Worm (Caenorhabditis elegans) whole organism, late embryonic: ENCODE data around the gene isy-1.

Experiments used
- C08G9.2 ChIP-seq: sonication (generic microtip); optimal IDR thresholded peaks from 2 replicates; lab custom pipeline; 2016; ENCODE audit warnings: mild to moderate bottlenecking, missing genetic modification characterization, moderate library complexity, missing compliant biosample characterization
- F13H6.1 ChIP-seq: sonication (generic microtip); optimal IDR thresholded peaks from 2 replicates; lab custom pipeline; 2016; ENCODE audit warnings: missing genetic modification characterization, missing compliant biosample characterization
- T23F11.4 ChIP-seq: fragments of 200-800 bp; sonication (Bioruptor generic); optimal IDR thresholded peaks from 2 replicates; lab custom pipeline; 2018; ENCODE audit warnings: mild to moderate bottlenecking, missing genetic modification characterization, missing compliant biosample characterization
- Y22D7AL.16 ChIP-seq: sonication (generic microtip); optimal IDR thresholded peaks from 2 replicates; lab custom pipeline; 2016; ENCODE audit warnings: missing genetic modification characterization, missing compliant biosample characterization
- ahr-1 ChIP-seq: sonication (generic microtip); optimal IDR thresholded peaks from 2 replicates; lab custom pipeline; 2016; ENCODE audit warnings: missing genetic modification characterization, missing compliant biosample characterization
- ama-1 ChIP-seq: fragments of 150-350 bp; optimal IDR thresholded peaks from 2 replicates; lab custom pipeline; 2014
- ceh-14 ChIP-seq: sonication (generic microtip); optimal IDR thresholded peaks from 2 replicates; lab custom pipeline; 2016; ENCODE audit warnings: missing genotype, missing genetic modification characterization, missing compliant biosample characterization
- ceh-2 ChIP-seq: sonication (generic microtip); optimal IDR thresholded peaks from 2 replicates; lab custom pipeline; 2016; ENCODE audit warnings: missing genotype, missing genetic modification characterization, missing compliant biosample characterization
- ceh-31 ChIP-seq: sonication (generic microtip); optimal IDR thresholded peaks from 2 replicates; lab custom pipeline; 2016; ENCODE audit warnings: missing genetic modification characterization, missing compliant biosample characterization
- ceh-34 ChIP-seq: sonication (generic microtip); optimal IDR thresholded peaks from 2 replicates; lab custom pipeline; 2016; ENCODE audit warnings: mild to moderate bottlenecking, missing genetic modification characterization, missing compliant biosample characterization
- ceh-45 ChIP-seq: fragments of 200-800 bp; sonication (Bioruptor generic); IDR thresholded peaks from 2 replicates; pipeline ENCODE4 v1.3.6; 2022; ENCODE audit warnings: missing genetic modification reagents, missing genetic modification characterization, missing compliant biosample characterization
- ceh-48 ChIP-seq: sonication (generic microtip); optimal IDR thresholded peaks from 2 replicates; lab custom pipeline; 2016; ENCODE audit warnings: missing genetic modification characterization, inconsistent platforms, missing compliant biosample characterization
- ceh-6 ChIP-seq: fragments of 200-800 bp; sonication (Bioruptor generic); optimal IDR thresholded peaks from 2 replicates; lab custom pipeline; 2018; ENCODE audit warnings: mild to moderate bottlenecking, missing genetic modification characterization, missing compliant biosample characterization
- che-1 ChIP-seq: sonication (generic microtip); optimal IDR thresholded peaks from 2 replicates; lab custom pipeline; 2016; ENCODE audit warnings: mild to moderate bottlenecking, missing genetic modification characterization, missing compliant biosample characterization
- dmd-4 ChIP-seq: sonication (generic microtip); optimal IDR thresholded peaks from 2 replicates; lab custom pipeline; 2016; ENCODE audit warnings: borderline replicate concordance, missing genetic modification characterization, missing compliant biosample characterization
- dve-1 ChIP-seq: sonication (generic microtip); optimal IDR thresholded peaks from 2 replicates; lab custom pipeline; 2017; ENCODE audit warnings: antibody characterized with exemption, mild to moderate bottlenecking, missing genetic modification characterization, missing compliant biosample characterization
- elt-2 ChIP-seq: sonication (generic microtip); optimal IDR thresholded peaks from 2 replicates; lab custom pipeline; 2016; ENCODE audit warnings: missing genetic modification reagents, missing genetic modification characterization, missing compliant biosample characterization
- elt-4 ChIP-seq: sonication (generic microtip); optimal IDR thresholded peaks from 2 replicates; lab custom pipeline; 2016; ENCODE audit warnings: missing genetic modification characterization, missing compliant biosample characterization
- ets-4 ChIP-seq: sonication (generic microtip); optimal IDR thresholded peaks from 2 replicates; lab custom pipeline; 2016; ENCODE audit warnings: missing genetic modification characterization, missing compliant biosample characterization
- eyg-1 ChIP-seq: sonication (generic microtip); optimal IDR thresholded peaks from 2 replicates; lab custom pipeline; 2016; ENCODE audit warnings: missing genotype, missing genetic modification characterization, missing compliant biosample characterization
- fax-1 ChIP-seq: sonication (generic microtip); optimal IDR thresholded peaks from 2 replicates; lab custom pipeline; 2016; ENCODE audit warnings: missing genotype, missing genetic modification characterization, missing compliant biosample characterization
- fkh-10 ChIP-seq: fragments of 150-350 bp; optimal IDR thresholded peaks from 2 replicates; lab custom pipeline; 2014; ENCODE audit warnings: missing biosample characterization, missing genetic modification reagents, missing genetic modification characterization
- fkh-6 ChIP-seq: sonication (generic microtip); optimal IDR thresholded peaks from 2 replicates; lab custom pipeline; 2016; ENCODE audit warnings: missing genetic modification characterization, missing compliant biosample characterization
- gmeb-2 ChIP-seq: sonication (generic microtip); optimal IDR thresholded peaks from 2 replicates; lab custom pipeline; 2016; ENCODE audit warnings: missing genetic modification characterization, inconsistent platforms, missing compliant biosample characterization
- hlh-13 ChIP-seq: fragments of 200-800 bp; sonication (Bioruptor generic); optimal IDR thresholded peaks from 2 replicates; lab custom pipeline; 2018; ENCODE audit warnings: mild to moderate bottlenecking, missing genetic modification characterization, missing compliant biosample characterization
- hlh-30 ChIP-seq: sonication (generic microtip); optimal IDR thresholded peaks from 2 replicates; lab custom pipeline; 2017; ENCODE audit warnings: antibody characterized with exemption, missing genetic modification characterization, missing compliant biosample characterization; ENCODE audit not compliant: insufficient read depth
- hlh-6 ChIP-seq: sonication (generic microtip); optimal IDR thresholded peaks from 2 replicates; lab custom pipeline; 2016; ENCODE audit warnings: missing genotype, missing genetic modification characterization, missing compliant biosample characterization
- hlh-8 ChIP-seq: sonication (generic microtip); optimal IDR thresholded peaks from 2 replicates; lab custom pipeline; 2016; ENCODE audit warnings: missing genotype, missing genetic modification characterization, missing compliant biosample characterization
- lim-6 ChIP-seq: sonication (generic microtip); optimal IDR thresholded peaks from 2 replicates; lab custom pipeline; 2016; ENCODE audit warnings: missing genetic modification characterization, missing compliant biosample characterization
- madf-2 ChIP-seq: sonication (generic microtip); optimal IDR thresholded peaks from 2 replicates; lab custom pipeline; 2017; ENCODE audit warnings: missing genetic modification characterization, missing compliant biosample characterization
- mec-3 ChIP-seq: sonication (generic microtip); optimal IDR thresholded peaks from 2 replicates; lab custom pipeline; 2016; ENCODE audit warnings: borderline replicate concordance, missing genetic modification characterization, missing compliant biosample characterization
- nfya-1 ChIP-seq: sonication (generic microtip); optimal IDR thresholded peaks from 2 replicates; lab custom pipeline; 2017; ENCODE audit warnings: missing genetic modification characterization, mild to moderate bottlenecking, missing compliant biosample characterization, antibody characterized with exemption, moderate library complexity
- nhr-232 ChIP-seq: sonication (generic microtip); optimal IDR thresholded peaks from 2 replicates; lab custom pipeline; 2016; ENCODE audit warnings: missing genetic modification characterization, missing compliant biosample characterization
- pat-9 ChIP-seq: fragments of 200-800 bp; sonication (Bioruptor generic); optimal IDR thresholded peaks from 2 replicates; lab custom pipeline; 2018; ENCODE audit warnings: mild to moderate bottlenecking, missing genetic modification characterization, moderate library complexity, missing compliant biosample characterization
- pax-1 ChIP-seq: fragments of 150-350 bp; optimal IDR thresholded peaks from 2 replicates; lab custom pipeline; 2014; ENCODE audit warnings: missing biosample characterization, missing genetic modification characterization
- pha-2 ChIP-seq: sonication (generic microtip); optimal IDR thresholded peaks from 2 replicates; lab custom pipeline; 2017; ENCODE audit warnings: mild to moderate bottlenecking, missing genetic modification characterization, missing compliant biosample characterization
- pqm-1 ChIP-seq: sonication (generic microtip); optimal IDR thresholded peaks from 2 replicates; lab custom pipeline; 2016; ENCODE audit warnings: missing genetic modification characterization, missing compliant biosample characterization
- pros-1 ChIP-seq: fragments of 150-350 bp; optimal IDR thresholded peaks from 2 replicates; lab custom pipeline; 2014; ENCODE audit warnings: missing biosample characterization, missing genetic modification reagents, missing genetic modification characterization
- sdc-2 ChIP-seq: sonication (generic microtip); optimal IDR thresholded peaks from 2 replicates; lab custom pipeline; 2016; ENCODE audit warnings: missing genotype, missing genetic modification characterization, missing compliant biosample characterization
- sox-2 ChIP-seq: fragments of 200-800 bp; sonication (Bioruptor generic); IDR thresholded peaks from 2 replicates; pipeline ENCODE4 v1.3.6; 2022; ENCODE audit warnings: missing genetic modification reagents, missing genetic modification characterization, missing compliant biosample characterization
- sox-4 ChIP-seq: sonication (generic microtip); optimal IDR thresholded peaks from 2 replicates; lab custom pipeline; 2017; ENCODE audit warnings: mild to moderate bottlenecking, missing genetic modification characterization, inconsistent platforms, missing compliant biosample characterization
- tbx-2 ChIP-seq: sonication (generic microtip); optimal IDR thresholded peaks from 2 replicates; lab custom pipeline; 2016; ENCODE audit warnings: missing genetic modification characterization, missing compliant biosample characterization
- tbx-7 ChIP-seq: sonication (generic microtip); optimal IDR thresholded peaks from 2 replicates; lab custom pipeline; 2016; ENCODE audit warnings: missing genotype, missing genetic modification characterization, missing compliant biosample characterization
- ttx-3 ChIP-seq: sonication (generic microtip); optimal IDR thresholded peaks from 2 replicates; lab custom pipeline; 2016; ENCODE audit warnings: missing genetic modification reagents, missing genetic modification characterization, missing compliant biosample characterization
- unc-3 ChIP-seq, 2 experiments: fragments of 200-800 bp in 1 of 2; sonication (Bioruptor generic) in 1 of 2; sonication (generic microtip) in 1 of 2; conservative IDR thresholded peaks in 1 of 2; optimal IDR thresholded peaks in 1 of 2; 2 replicates each; pipeline versions ENCODE4 v1.3.6 to Lab custom; 2016 to 2022; ENCODE audit warnings: missing compliant biosample characterization in 2 of 2, missing genetic modification characterization in 2 of 2, missing genetic modification reagents in 1 of 2
- unc-42 ChIP-seq: sonication (generic microtip); optimal IDR thresholded peaks from 2 replicates; lab custom pipeline; 2016; ENCODE audit warnings: missing genotype, missing genetic modification characterization, missing compliant biosample characterization
- zip-5 ChIP-seq: sonication (generic microtip); optimal IDR thresholded peaks from 2 replicates; lab custom pipeline; 2016; ENCODE audit warnings: missing genetic modification characterization, missing compliant biosample characterization
- ztf-16 ChIP-seq: sonication (generic microtip); optimal IDR thresholded peaks from 2 replicates; lab custom pipeline; 2017; ENCODE audit warnings: missing genetic modification characterization, missing compliant biosample characterization

isy-1 gene

DNA sequence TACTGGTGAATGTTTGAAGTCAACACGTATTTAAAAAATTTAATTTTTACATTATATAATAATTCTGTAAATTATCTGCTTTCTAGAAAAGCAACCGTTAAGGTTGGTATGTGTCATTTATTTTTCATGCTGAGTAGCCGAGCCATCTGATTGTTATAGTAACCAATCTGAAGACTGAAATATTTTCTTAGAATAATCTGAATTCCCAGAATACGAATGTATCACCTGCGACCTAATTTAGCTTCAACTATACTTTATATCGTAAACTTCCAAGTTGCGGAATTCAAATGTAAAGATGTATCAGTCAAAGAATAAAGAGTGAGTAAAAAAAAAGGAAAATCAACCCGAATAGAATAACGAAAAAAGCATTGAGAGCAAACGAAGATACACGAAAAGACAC, 32.7 kb upstream of the isy-1 start:
- no peak for TF ChIP-seq C08G9.2
- no peak for TF ChIP-seq elt-4
- TF ChIP-seq ceh-31 (tag; lab: Kevin White, UChicago): no peak
- TF ChIP-seq ceh-45 (GFP tag; lab: Robert Waterston, UW): no peak
- no peak for TF ChIP-seq pros-1 (tag; lab: Kevin White, UChicago)
- TF ChIP-seq ama-1 (lab: Kevin White, UChicago): no peak
- TF ChIP-seq gmeb-2: no peak
- TF ChIP-seq T23F11.4 (GFP tag; lab: Kevin White, UChicago): no peak

DNA sequence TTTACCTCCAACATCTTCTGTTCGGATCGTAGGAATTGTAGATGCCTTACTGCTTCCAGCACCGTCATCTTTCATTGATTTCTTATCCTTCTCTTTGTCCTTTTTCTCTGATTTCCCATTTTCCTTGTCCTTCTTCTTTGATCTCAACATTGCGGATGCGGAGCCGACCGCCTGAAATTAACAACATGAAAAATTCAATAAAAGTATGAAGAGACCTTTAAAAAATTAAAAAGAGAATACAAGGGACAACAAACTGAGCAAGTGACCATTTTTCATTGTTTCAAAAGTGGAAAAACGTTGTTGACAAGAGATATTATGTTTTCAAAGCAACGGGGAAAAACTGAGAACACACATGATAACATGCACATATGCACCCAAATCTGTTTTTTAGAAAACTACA, 30.2 kb upstream of the isy-1 start:
- TF ChIP-seq ztf-16: no peak
- no peak for TF ChIP-seq T23F11.4 (GFP tag; lab: Kevin White, UChicago)
- TF ChIP-seq pat-9 (tag; lab: Kevin White, UChicago): no peak

DNA sequence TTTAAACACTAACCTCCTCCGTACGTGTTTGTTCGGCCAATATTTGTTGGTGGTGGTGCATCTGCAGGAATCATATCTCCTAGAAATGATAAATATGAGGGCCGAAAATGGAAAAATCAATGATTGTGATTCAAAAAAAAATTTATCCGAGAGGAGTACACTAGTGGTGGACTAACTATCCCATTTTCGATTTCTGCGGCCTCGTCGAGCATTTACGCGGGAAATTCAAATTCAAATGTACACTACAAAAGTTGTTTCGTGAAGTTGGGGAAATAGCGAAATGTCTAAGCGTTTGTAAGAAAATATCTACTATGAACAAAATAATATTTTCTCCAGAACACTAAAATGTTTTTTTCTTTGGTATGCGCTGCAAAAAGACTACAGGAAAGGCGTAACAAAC, 28.8 kb upstream of the isy-1 start:
- TF ChIP-seq ahr-1 (tag; lab: Kevin White, UChicago) (peak; percentile 25), hlh-8 (tag; lab: Kevin White, UChicago) (peak; percentile 68), fkh-10 (GFP tag; lab: Kevin White, UChicago) (no peak), ets-4 (tag; lab: Kevin White, UChicago) (peak; percentile 89), gmeb-2 (no peak), Y22D7AL.16 (tag; lab: Kevin White, UChicago) (no peak), pha-2 (no peak), ceh-2 (tag; lab: Kevin White, UChicago) (peak; percentile 86), C08G9.2 (peak; percentile 96), hlh-6 (tag; lab: Kevin White, UChicago) (peak; percentile 59), lim-6 (tag; lab: Kevin White, UChicago) (peak; percentile 12), eyg-1 (tag; lab: Kevin White, UChicago) (peak; percentile 17), sox-2 (GFP tag; lab: Robert Waterston, UW) (no peak), dve-1 (no peak), pqm-1 (tag; lab: Kevin White, UChicago) (no peak), hlh-30 (tag; lab: Kevin White, UChicago) (no peak), che-1 (tag; lab: Kevin White, UChicago) (no peak), unc-3 (GFP tag; conservative IDR thresholded peaks at IDR 0.05; lab: Robert Waterston, UW) (no peak), unc-3 (tag; optimal IDR thresholded peaks at IDR 0.05; lab: Kevin White, UChicago) (no peak), ceh-14 (tag; lab: Kevin White, UChicago) (peak; percentile 85), tbx-7 (peak; percentile 91), tbx-2 (tag; lab: Kevin White, UChicago) (peak; percentile 87), dmd-4 (tag; lab: Kevin White, UChicago) (peak; percentile 56), pat-9 (tag; lab: Kevin White, UChicago) (no peak), unc-42 (tag; lab: Kevin White, UChicago) (peak; percentile 30), sdc-2 (tag; lab: Kevin White, UChicago) (peak; percentile 8), ztf-16 (peak; percentile 50), ttx-3 (peak; percentile 3), ceh-31 (tag; lab: Kevin White, UChicago) (peak; percentile 94), fax-1 (tag; lab: Kevin White, UChicago) (peak; percentile 40), zip-5 (tag; lab: Kevin White, UChicago) (peak; percentile 87), elt-2 (tag; lab: Kevin White, UChicago) (peak; percentile 64), hlh-13 (GFP tag; lab: Kevin White, UChicago) (no peak), mec-3 (tag; lab: Kevin White, UChicago) (peak; percentile 71), F13H6.1 (tag; lab: Kevin White, UChicago) (peak; percentile 71), nfya-1 (tag; lab: Kevin White, UChicago) (peak; percentile 13), elt-4 (no peak), ceh-34 (tag; lab: Kevin White, UChicago) (peak; percentile 47), madf-2 (tag; lab: Kevin White, UChicago) (peak; percentile 35), fkh-6 (tag; lab: Kevin White, UChicago) (peak; percentile 63), ceh-48 (tag; lab: Kevin White, UChicago) (peak; percentile 52), pax-1 (tag; lab: Kevin White, UChicago) (peak; percentile 11), sox-4 (tag; lab: Kevin White, UChicago) (no peak), ceh-6 (GFP tag; lab: Kevin White, UChicago) (peak; percentile 39), nhr-232 (tag; lab: Kevin White, UChicago) (no peak)
